Worm (Caenorhabditis elegans) whole organism, late embryonic: Measurements from ENCODE around the gene vglu-3.

Experiments used
- K09A11.1 ChIP-seq: sonication (generic microtip); optimal IDR thresholded peaks from 2 replicates; lab custom pipeline; 2017; ENCODE audit warnings: antibody characterized with exemption, mild to moderate bottlenecking, missing genetic modification characterization, missing compliant biosample characterization; ENCODE audit not compliant: insufficient read depth
- ama-1 ChIP-seq: fragments of 150-350 bp; optimal IDR thresholded peaks from 2 replicates; lab custom pipeline; 2014
- ceh-14 ChIP-seq: sonication (generic microtip); optimal IDR thresholded peaks from 2 replicates; lab custom pipeline; 2016; ENCODE audit warnings: missing genotype, missing genetic modification characterization, missing compliant biosample characterization
- dmd-4 ChIP-seq: sonication (generic microtip); optimal IDR thresholded peaks from 2 replicates; lab custom pipeline; 2016; ENCODE audit warnings: borderline replicate concordance, missing genetic modification characterization, missing compliant biosample characterization
- sox-2 ChIP-seq: fragments of 200-800 bp; sonication (Bioruptor generic); IDR thresholded peaks from 2 replicates; pipeline ENCODE4 v1.3.6; 2022; ENCODE audit warnings: missing genetic modification reagents, missing genetic modification characterization, missing compliant biosample characterization

- TF ChIP-seq K09A11.1 (tag; lab: Kevin White, UChicago) (no peak), dmd-4 (no peak), sox-2 (GFP tag; lab: Robert Waterston, UW) (no peak), ama-1 (lab: Kevin White, UChicago) (no peak), ceh-14 (tag; lab: Kevin White, UChicago) (no peak)
Measured at ce11 chrIII:10285623-10286022, 14.6 kb upstream of the vglu-3 start, which contains the start of gene K10G9.2.
